Worm (Caenorhabditis elegans) whole organism, mixed stage, embryonic: Measurements from ENCODE around the gene clec-48.
A peak's percentile ranks its signal among the peaks of the same experiment; 100 is the strongest.

Experiments
- M03D4.4 ChIP-seq: sonication (generic microtip); optimal IDR thresholded peaks from 2 replicates; lab custom pipeline; 2017; ENCODE audit warnings: mild to moderate bottlenecking, missing genetic modification characterization, missing compliant biosample characterization
- bed-3 ChIP-seq: fragments of 200-800 bp; sonication (Bioruptor generic); optimal IDR thresholded peaks from 3 replicates; lab custom pipeline; 2018; ENCODE audit warnings: mild to moderate bottlenecking, missing genetic modification characterization, moderate library complexity, missing compliant biosample characterization
- blmp-1 ChIP-seq: fragments of 150-350 bp; optimal IDR thresholded peaks from 2 replicates; lab custom pipeline; 2014; ENCODE audit warnings: missing biosample characterization, missing genetic modification characterization
- ceh-39 ChIP-seq: fragments of 150-350 bp; optimal IDR thresholded peaks from 2 replicates; lab custom pipeline; 2014; ENCODE audit warnings: missing biosample characterization, missing genetic modification characterization
- ceh-43 ChIP-seq: fragments of 200-800 bp; sonication (Bioruptor generic); optimal IDR thresholded peaks from 2 replicates; lab custom pipeline; 2018; ENCODE audit warnings: mild to moderate bottlenecking, missing genetic modification characterization, moderate library complexity, missing compliant biosample characterization
- ceh-83 ChIP-seq: fragments of 200-800 bp; sonication (Bioruptor generic); optimal IDR thresholded peaks from 2 replicates; lab custom pipeline; 2018; ENCODE audit warnings: mild to moderate bottlenecking, missing genetic modification characterization, missing compliant biosample characterization
- ces-1 ChIP-seq: fragments of 150-350 bp; optimal IDR thresholded peaks from 2 replicates; lab custom pipeline; 2014; ENCODE audit warnings: missing biosample characterization, missing genetic modification reagents, missing genetic modification characterization
- drap-1 ChIP-seq: fragments of 200-800 bp; sonication (Bioruptor generic); optimal IDR thresholded peaks from 3 replicates; lab custom pipeline; 2018; ENCODE audit warnings: mild to moderate bottlenecking, missing genetic modification characterization, missing compliant biosample characterization
- elt-1 ChIP-seq: sonication (generic microtip); optimal IDR thresholded peaks from 2 replicates; lab custom pipeline; 2017; ENCODE audit warnings: missing genetic modification characterization, mild to moderate bottlenecking, missing compliant biosample characterization, antibody characterized with exemption, moderate library complexity, borderline replicate concordance; ENCODE audit not compliant: insufficient read depth
- elt-3 ChIP-seq: fragments of 150-350 bp; optimal IDR thresholded peaks from 2 replicates; lab custom pipeline; 2014; ENCODE audit warnings: missing biosample characterization, missing genetic modification characterization
- flh-1 ChIP-seq: fragments of 200-800 bp; sonication (Bioruptor generic); optimal IDR thresholded peaks from 2 replicates; lab custom pipeline; 2018; ENCODE audit warnings: mild to moderate bottlenecking, missing genetic modification characterization, moderate library complexity, missing compliant biosample characterization
- ham-2 ChIP-seq: fragments of 200-800 bp; sonication (Bioruptor generic); optimal IDR thresholded peaks from 2 replicates; lab custom pipeline; 2018; ENCODE audit warnings: mild to moderate bottlenecking, missing genetic modification characterization, missing compliant biosample characterization
- hlh-1 ChIP-seq: fragments of 150-350 bp; optimal IDR thresholded peaks from 2 replicates; lab custom pipeline; 2014; ENCODE audit warnings: missing biosample characterization, missing genetic modification reagents, missing genetic modification characterization
- lin-13 ChIP-seq: fragments of 150-350 bp; optimal IDR thresholded peaks from 2 replicates; lab custom pipeline; 2014; ENCODE audit warnings: missing biosample characterization, missing genetic modification characterization
- lsy-2 ChIP-seq: fragments of 150-350 bp; optimal IDR thresholded peaks from 2 replicates; lab custom pipeline; 2014; ENCODE audit warnings: missing biosample characterization, missing genetic modification characterization
- mab-5 ChIP-seq: fragments of 150-350 bp; optimal IDR thresholded peaks from 2 replicates; lab custom pipeline; 2014; ENCODE audit warnings: missing biosample characterization, missing genetic modification characterization
- mls-2 ChIP-seq: sonication (generic microtip); optimal IDR thresholded peaks from 2 replicates; lab custom pipeline; 2016; ENCODE audit warnings: mild to moderate bottlenecking, missing genetic modification characterization, moderate library complexity, missing compliant biosample characterization
- nhr-2 ChIP-seq: fragments of 150-350 bp; optimal IDR thresholded peaks from 2 replicates; lab custom pipeline; 2014; ENCODE audit warnings: missing biosample characterization, missing genetic modification characterization
- nhr-237 ChIP-seq: fragments of 150-350 bp; optimal IDR thresholded peaks from 2 replicates; lab custom pipeline; 2014; ENCODE audit warnings: missing biosample characterization, missing genetic modification characterization
- nhr-76 ChIP-seq: sonication (generic microtip); optimal IDR thresholded peaks from 2 replicates; lab custom pipeline; 2017; ENCODE audit warnings: missing biosample characterization, missing genetic modification characterization
- sem-2 ChIP-seq: fragments of 200-800 bp; sonication (Bioruptor generic); optimal IDR thresholded peaks from 2 replicates; lab custom pipeline; 2018; ENCODE audit warnings: mild to moderate bottlenecking, missing genetic modification characterization, missing compliant biosample characterization
- snpc-4 ChIP-seq: fragments of 150-350 bp; optimal IDR thresholded peaks from 2 replicates; lab custom pipeline; 2014; ENCODE audit warnings: missing biosample characterization, missing genetic modification characterization
- sptf-1 ChIP-seq: sonication (generic microtip); optimal IDR thresholded peaks from 2 replicates; lab custom pipeline; 2017; ENCODE audit warnings: mild to moderate bottlenecking, missing genetic modification characterization, moderate library complexity, missing compliant biosample characterization
- tbx-8 ChIP-seq: fragments of 200-800 bp; sonication (Bioruptor generic); optimal IDR thresholded peaks from 2 replicates; lab custom pipeline; 2018; ENCODE audit warnings: mild to moderate bottlenecking, missing genetic modification characterization, moderate library complexity, missing compliant biosample characterization
- unc-120 ChIP-seq: sonication (generic microtip); optimal IDR thresholded peaks from 2 replicates; lab custom pipeline; 2017; ENCODE audit warnings: missing genetic modification characterization, missing compliant biosample characterization; ENCODE audit not compliant: poor library complexity, severe bottlenecking
- unc-39 ChIP-seq: fragments of 150-350 bp; optimal IDR thresholded peaks from 2 replicates; lab custom pipeline; 2014; ENCODE audit warnings: missing biosample characterization, missing genetic modification characterization
- unc-62 ChIP-seq: fragments of 150-350 bp; optimal IDR thresholded peaks from 2 replicates; lab custom pipeline; 2014; ENCODE audit warnings: missing biosample characterization, missing genetic modification reagents, missing genetic modification characterization
- zip-8 ChIP-seq: fragments of 150-350 bp; optimal IDR thresholded peaks from 2 replicates; lab custom pipeline; 2014; ENCODE audit warnings: missing biosample characterization, missing genetic modification characterization
- ztf-11 ChIP-seq: fragments of 150-350 bp; optimal IDR thresholded peaks from 2 replicates; lab custom pipeline; 2014; ENCODE audit warnings: missing biosample characterization, missing genetic modification characterization

clec-48 gene

DNA sequence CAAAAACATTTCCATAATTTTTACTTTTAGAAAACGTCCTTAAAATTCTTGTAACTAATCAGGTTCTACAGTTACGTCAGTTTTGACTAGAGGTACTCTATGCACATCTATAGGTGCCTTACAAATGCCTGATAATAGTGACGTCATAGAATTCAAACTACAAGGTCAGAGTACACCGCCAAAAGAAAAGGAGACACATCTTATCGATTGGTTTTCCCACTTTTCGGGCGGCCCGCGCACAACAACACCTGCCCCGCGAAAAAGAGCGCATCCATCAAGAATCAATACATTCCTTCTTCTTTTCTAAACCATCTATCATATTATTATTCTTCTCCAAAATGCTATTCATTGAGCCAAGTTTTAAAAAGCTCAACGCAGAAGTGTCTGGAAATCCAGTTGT, 21.8 kb downstream of the clec-48 start, which contains the start of gene C31G12.1:
Gene C31G12.1 (plus strand): TSS at position 301 of the 400 bp plus-strand sequence.
- no peak for TF ChIP-seq sem-2 (GFP tag; lab: Kevin White, UChicago)
- TF ChIP-seq ceh-39 (tag; lab: Kevin White, UChicago), result peak; percentile 16
- TF ChIP-seq snpc-4 (tag; lab: Kevin White, UChicago), result no peak
- no peak for TF ChIP-seq hlh-1 (tag; lab: Kevin White, UChicago)
- TF ChIP-seq elt-1 (tag; lab: Kevin White, UChicago), result no peak
- no peak for TF ChIP-seq nhr-76 (tag; lab: Kevin White, UChicago)
- TF ChIP-seq ztf-11 (tag; lab: Kevin White, UChicago), result no peak
- TF ChIP-seq mls-2 (tag; lab: Kevin White, UChicago), result no peak

DNA sequence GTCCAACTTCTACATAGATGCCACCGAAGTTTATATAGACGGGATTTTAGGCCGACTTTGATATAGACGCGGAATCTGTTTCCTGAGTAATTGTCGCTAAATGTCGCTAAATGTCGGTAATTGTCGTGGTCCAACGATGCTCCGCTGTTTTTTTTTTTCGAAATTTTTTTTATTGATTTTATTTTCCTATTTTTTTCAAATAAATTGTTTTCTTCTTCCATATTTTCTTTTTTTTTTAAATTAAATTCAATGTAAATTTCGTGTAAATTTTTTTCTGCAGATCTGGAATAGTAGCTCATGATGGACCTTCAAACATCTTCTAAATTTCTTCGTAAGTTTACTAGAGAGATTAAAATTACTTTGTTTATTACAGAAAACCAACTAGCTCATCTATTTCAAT, 27.1 kb downstream of the clec-48 start, which contains the start of gene C31G12.3:
Gene C31G12.3 (plus strand): TSS at position 301 of the 400 bp plus-strand sequence.
- TF ChIP-seq bed-3 (GFP tag; lab: Kevin White, UChicago) (no peak), lin-13 (tag; lab: Kevin White, UChicago) (no peak), M03D4.4 (tag; lab: Kevin White, UChicago) (no peak), ceh-43 (no peak), blmp-1 (tag; lab: Kevin White, UChicago) (no peak), sem-2 (GFP tag; lab: Kevin White, UChicago) (no peak), unc-39 (no peak), unc-62 (GFP tag; lab: Kevin White, UChicago) (no peak), nhr-237 (tag; lab: Kevin White, UChicago) (no peak), ceh-83 (GFP tag; lab: Kevin White, UChicago) (no peak), nhr-2 (no peak), ces-1 (GFP tag; lab: Kevin White, UChicago) (no peak), ztf-11 (tag; lab: Kevin White, UChicago) (no peak), tbx-8 (GFP tag; lab: Kevin White, UChicago) (no peak), zip-8 (tag; lab: Kevin White, UChicago) (no peak), lsy-2 (tag; lab: Kevin White, UChicago) (no peak), elt-3 (tag; lab: Kevin White, UChicago) (no peak), ham-2 (GFP tag; lab: Kevin White, UChicago) (no peak)

- TF ChIP-seq M03D4.4 (tag; lab: Kevin White, UChicago), result no peak
Observed at ce11 chrV:18188328-18188727, 30.5 kb downstream of the clec-48 start, which contains the start of gene clec-245. Gene clec-245 (minus strand): TSS chrV:18188428.

- TF ChIP-seq sem-2 (GFP tag; lab: Kevin White, UChicago) (no peak), mls-2 (tag; lab: Kevin White, UChicago) (no peak), elt-3 (tag; lab: Kevin White, UChicago) (no peak), lsy-2 (tag; lab: Kevin White, UChicago) (no peak), drap-1 (no peak), flh-1 (GFP tag; lab: Kevin White, UChicago) (no peak), unc-120 (no peak), mab-5 (no peak)
Observed at ce11 chrV:18189181-18189580, 31.4 kb downstream of the clec-48 start, which contains the start of gene clec-246. Gene clec-246 (plus strand): TSS chrV:18189481.

DNA sequence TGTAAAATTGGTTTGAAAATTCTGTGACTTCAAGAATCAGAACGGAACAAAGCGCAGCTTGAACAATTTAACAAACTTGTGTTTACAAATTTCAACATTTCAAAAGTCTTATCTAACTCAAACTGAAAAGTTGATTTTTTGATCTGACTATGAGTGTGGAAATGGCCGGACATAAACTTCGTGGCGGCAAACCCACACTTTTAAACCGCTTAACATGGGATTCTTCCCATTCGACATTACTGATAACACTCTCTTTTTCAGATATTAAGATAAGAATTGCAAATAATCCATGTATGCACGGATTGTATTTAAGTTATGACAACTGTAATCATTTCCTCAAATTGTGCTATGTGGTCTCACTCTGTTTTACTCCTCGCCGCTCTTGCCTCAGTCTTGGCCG, 33.3 kb downstream of the clec-48 start, which contains the start of gene clec-42:
Gene clec-42 (plus strand): TSS at position 285 of the 400 bp plus-strand sequence.
- TF ChIP-seq nhr-2 (no peak), ceh-39 (tag; lab: Kevin White, UChicago) (no peak), ceh-83 (GFP tag; lab: Kevin White, UChicago) (no peak), nhr-76 (tag; lab: Kevin White, UChicago) (no peak), elt-3 (tag; lab: Kevin White, UChicago) (no peak), ces-1 (GFP tag; lab: Kevin White, UChicago) (no peak), drap-1 (no peak), zip-8 (tag; lab: Kevin White, UChicago) (no peak), ham-2 (GFP tag; lab: Kevin White, UChicago) (no peak), sem-2 (GFP tag; lab: Kevin White, UChicago) (no peak), unc-39 (no peak), sptf-1 (tag; lab: Kevin White, UChicago) (no peak)
